Fruit fly (Drosophila melanogaster): Measurements from ENCODE around the gene CG15020.

DNA sequence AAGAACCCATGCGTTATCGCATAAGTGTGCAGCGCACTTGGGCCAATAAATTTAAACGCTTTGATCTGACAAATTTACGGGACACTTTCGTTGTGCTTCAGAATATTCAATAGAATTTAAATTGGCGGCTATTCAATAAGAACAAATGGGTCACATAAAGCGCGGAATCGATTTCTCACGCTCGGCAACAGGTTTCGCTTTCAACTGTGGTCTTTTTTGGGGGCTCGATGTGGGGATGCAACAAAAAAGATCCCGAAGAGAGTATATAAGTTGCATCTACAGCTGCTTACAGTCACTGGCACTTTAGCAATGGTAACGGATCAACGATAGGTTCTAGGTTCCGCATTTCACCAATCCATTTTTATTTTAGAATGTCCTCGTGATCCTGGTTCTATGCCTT, 51.3 kb downstream of the CG15020 start, which contains the start of gene CG11349:
- no peak for TF ChIP-seq usp (GFP tag; optimal IDR thresholded peaks at IDR 0.05)
- no peak for TF ChIP-seq CG8478 (optimal IDR thresholded peaks at IDR 0.05)
- no peak for TF ChIP-seq Dll (optimal IDR thresholded peaks at IDR 0.05)
